Fruit fly (Drosophila melanogaster) S2 (cell line): ENCODE data around the gene Atpalpha.

Experiments used
- CG8478 ChIP-seq: fragments of >200 bp; optimal IDR thresholded peaks from 2 replicates; lab custom pipeline; 2018
- CTCF ChIP-seq, 2 experiments: fragments of >200 bp; optimal IDR thresholded peaks; 2 replicates each; lab custom pipeline; 2018

dm6 chr3R:20908641-20909040 is 39.9 kb upstream of the Atpalpha start:
- no peak for TF ChIP-seq CG8478 (lab: Kevin White, UChicago)
- TF ChIP-seq CTCF (optimal IDR thresholded peaks at IDR 0.05; lab: Kevin White, UChicago) = peak; percentile 80
